Worm (Caenorhabditis elegans): ENCODE data around the gene K09G1.1.
A peak's percentile ranks its signal among the peaks of the same experiment; 100 is the strongest.

The K09G1.1 gene

DNA sequence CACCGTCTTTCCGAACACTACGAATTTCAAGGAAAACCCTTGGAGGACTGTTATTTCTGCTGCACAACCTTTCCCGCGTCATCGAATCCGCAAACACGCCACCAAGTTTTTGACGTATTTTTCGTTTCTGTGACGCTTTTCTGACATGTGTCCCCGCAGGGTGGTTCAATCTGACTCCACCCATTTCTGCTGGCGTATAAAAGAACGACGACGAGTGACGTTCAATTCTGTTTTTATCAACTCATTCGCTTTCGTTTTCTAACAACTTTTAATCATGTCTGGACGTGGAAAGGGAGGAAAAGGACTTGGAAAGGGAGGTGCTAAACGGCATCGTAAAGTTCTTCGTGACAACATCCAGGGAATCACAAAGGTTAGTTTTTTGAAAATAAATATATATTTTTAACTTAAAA lies 36.5 kb upstream of the K09G1.1 start, which contains the start of gene his-37:
his-37 (plus strand) TSS at position 246 of the 410 bp plus-strand sequence.
- TF ChIP-seq nhr-28 (tag; optimal IDR thresholded peaks at IDR 0.05), result peak; percentile 33
- TF ChIP-seq drap-1 (GFP tag; optimal IDR thresholded peaks at IDR 0.05), result peak; percentile 79
- peak; percentile 86 for TF ChIP-seq ceh-39 (tag; optimal IDR thresholded peaks at IDR 0.05)
- TF ChIP-seq lin-32 (GFP tag; optimal IDR thresholded peaks at IDR 0.05), result peak; percentile 8
- no peak for TF ChIP-seq unc-39 (tag; optimal IDR thresholded peaks at IDR 0.05)
- TF ChIP-seq tbx-8 (GFP tag; optimal IDR thresholded peaks at IDR 0.05), result peak; percentile 59
- TF ChIP-seq zip-8 (tag; optimal IDR thresholded peaks at IDR 0.05), result no peak
- peak; percentile 54 for TF ChIP-seq ceh-43 (GFP tag; optimal IDR thresholded peaks at IDR 0.05)
- TF ChIP-seq lin-13 (tag; optimal IDR thresholded peaks at IDR 0.05), result peak; percentile 96
- peak; percentile 36 for TF ChIP-seq mab-5 (tag; optimal IDR thresholded peaks at IDR 0.05)
- peak; percentile 97 for TF ChIP-seq unc-62 (GFP tag; optimal IDR thresholded peaks at IDR 0.05)
- peak; percentile 97 for TF ChIP-seq mep-1 (tag; optimal IDR thresholded peaks at IDR 0.05)
- peak; percentile 78 for TF ChIP-seq ztf-11 (tag; optimal IDR thresholded peaks at IDR 0.05)
- TF ChIP-seq sem-2 (GFP tag; optimal IDR thresholded peaks at IDR 0.05), result no peak
- TF ChIP-seq nhr-12 (tag; optimal IDR thresholded peaks at IDR 0.05), result no peak
- TF ChIP-seq ces-1 (GFP tag; optimal IDR thresholded peaks at IDR 0.05), result peak; percentile 78
- TF ChIP-seq elt-1 (tag; optimal IDR thresholded peaks at IDR 0.05; ENCODE audit: borderline replicate concordance, insufficient read depth), result no peak
- peak; percentile 54 for TF ChIP-seq elt-3 (tag; optimal IDR thresholded peaks at IDR 0.05)
- peak; percentile 76 for TF ChIP-seq hlh-1 (tag; optimal IDR thresholded peaks at IDR 0.05)
- TF ChIP-seq nhr-237 (tag; optimal IDR thresholded peaks at IDR 0.05), result peak; percentile 96
- TF ChIP-seq pha-4 (tag; optimal IDR thresholded peaks at IDR 0.05), result peak; percentile 95
- no peak for TF ChIP-seq blmp-1 (tag; optimal IDR thresholded peaks at IDR 0.05)
- no peak for TF ChIP-seq bed-3 (GFP tag; optimal IDR thresholded peaks at IDR 0.05)
- TF ChIP-seq unc-120 (tag; optimal IDR thresholded peaks at IDR 0.05; ENCODE audit: poor library complexity, severe bottlenecking), result peak; percentile 85
- peak; percentile 38 for TF ChIP-seq nhr-2 (tag; optimal IDR thresholded peaks at IDR 0.05)
- no peak for TF ChIP-seq snpc-4 (tag; optimal IDR thresholded peaks at IDR 0.05)
- peak; percentile 72 for TF ChIP-seq M03D4.4 (tag; optimal IDR thresholded peaks at IDR 0.05)
- peak; percentile 49 for TF ChIP-seq cnd-1 (tag; optimal IDR thresholded peaks at IDR 0.05)
- peak; percentile 68 for TF ChIP-seq ceh-83 (GFP tag; optimal IDR thresholded peaks at IDR 0.05)
- peak; percentile 76 for TF ChIP-seq sptf-1 (tag; optimal IDR thresholded peaks at IDR 0.05)
- no peak for TF ChIP-seq flh-1 (GFP tag; optimal IDR thresholded peaks at IDR 0.05)
- TF ChIP-seq lsy-2 (tag; optimal IDR thresholded peaks at IDR 0.05), result peak; percentile 86
- TF ChIP-seq ham-2 (GFP tag; optimal IDR thresholded peaks at IDR 0.05), result peak; percentile 29
- peak; percentile 70 for TF ChIP-seq mls-2 (tag; optimal IDR thresholded peaks at IDR 0.05)
- TF ChIP-seq nhr-76 (tag; optimal IDR thresholded peaks at IDR 0.05), result no peak

DNA sequence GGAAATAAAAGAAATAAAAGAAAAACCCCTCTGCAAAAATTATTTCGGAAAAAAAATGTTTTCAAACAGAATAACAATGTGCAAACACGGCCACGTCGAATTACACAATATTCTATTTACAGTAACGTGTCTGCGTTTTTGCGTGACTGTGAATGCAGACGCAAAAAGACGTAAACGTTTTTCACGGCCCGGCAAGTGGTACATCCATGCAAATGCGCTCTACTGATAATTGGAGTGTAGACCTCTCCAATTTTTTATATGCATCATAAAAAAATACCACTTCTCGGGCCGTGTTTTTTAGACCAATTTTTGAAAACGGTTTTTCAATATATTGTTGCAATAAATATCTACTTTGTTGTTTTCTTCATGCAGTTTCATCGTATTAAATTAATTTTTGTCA lies 33.9 kb upstream of the K09G1.1 start, which contains the start of gene nstp-10:
nstp-10 (minus strand) TSS at position 378 of the 400 bp plus-strand sequence.
- TF ChIP-seq lsy-2 (tag; optimal IDR thresholded peaks at IDR 0.05) (peak; percentile 84), zip-8 (tag; optimal IDR thresholded peaks at IDR 0.05) (no peak), ces-1 (GFP tag; optimal IDR thresholded peaks at IDR 0.05) (peak; percentile 28), ztf-11 (tag; optimal IDR thresholded peaks at IDR 0.05) (no peak), nhr-237 (tag; optimal IDR thresholded peaks at IDR 0.05) (peak; percentile 8), lin-13 (tag; optimal IDR thresholded peaks at IDR 0.05) (peak; percentile 47), drap-1 (GFP tag; optimal IDR thresholded peaks at IDR 0.05) (no peak), elt-3 (tag; optimal IDR thresholded peaks at IDR 0.05) (no peak), tbx-8 (GFP tag; optimal IDR thresholded peaks at IDR 0.05) (no peak), snpc-4 (tag; optimal IDR thresholded peaks at IDR 0.05) (no peak), mab-5 (tag; optimal IDR thresholded peaks at IDR 0.05) (no peak), sptf-1 (tag; optimal IDR thresholded peaks at IDR 0.05) (no peak), mep-1 (tag; optimal IDR thresholded peaks at IDR 0.05) (peak; percentile 81)

DNA sequence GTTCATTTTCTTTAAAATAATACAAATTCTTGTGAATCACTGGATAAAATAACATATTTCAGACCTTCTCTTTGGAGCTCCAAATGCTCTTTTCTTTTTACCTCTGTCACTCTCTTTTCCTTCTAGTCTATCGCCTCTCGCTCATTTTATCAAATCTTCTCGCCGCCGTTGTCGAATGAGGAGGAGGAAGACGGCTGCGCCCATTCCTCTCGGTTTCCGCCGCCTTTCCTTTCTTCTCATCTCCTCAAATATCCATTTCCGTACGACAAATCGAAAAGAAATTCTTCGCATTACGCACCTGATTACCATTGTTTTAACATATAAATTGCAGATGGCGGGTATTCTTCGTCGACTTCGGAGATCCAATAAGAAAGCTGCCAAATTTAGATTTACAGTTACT lies 33.0 kb upstream of the K09G1.1 start, which contains the start of gene ehbp-1:
ehbp-1 (plus strand) TSS at position 332 of the 400 bp plus-strand sequence.
- TF ChIP-seq unc-120 (tag; optimal IDR thresholded peaks at IDR 0.05; ENCODE audit: poor library complexity, severe bottlenecking) (peak; percentile 58), zip-8 (tag; optimal IDR thresholded peaks at IDR 0.05) (no peak), ces-1 (GFP tag; optimal IDR thresholded peaks at IDR 0.05) (peak; percentile 78)

DNA sequence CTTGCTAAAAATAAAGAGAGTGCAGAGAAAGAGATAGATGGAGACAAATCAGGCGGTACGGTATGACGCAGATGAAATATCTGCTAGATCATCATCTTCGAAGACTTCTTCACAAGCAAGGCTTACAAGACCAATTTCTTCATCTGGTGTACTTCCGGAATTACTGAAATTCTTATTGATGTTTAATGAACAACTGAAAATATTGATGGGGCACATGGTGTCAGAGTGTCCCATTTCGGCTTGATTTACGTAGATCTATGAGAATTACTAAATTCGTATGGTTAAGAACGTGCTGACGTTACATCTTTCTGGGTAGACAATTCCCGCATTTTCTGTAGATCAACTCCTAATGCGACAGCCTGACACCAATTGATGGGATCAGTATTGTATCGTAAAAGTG lies 26.7 kb upstream of the K09G1.1 start:
- TF ChIP-seq elt-3 (tag; optimal IDR thresholded peaks at IDR 0.05) (no peak), unc-39 (tag; optimal IDR thresholded peaks at IDR 0.05) (no peak), elt-1 (tag; optimal IDR thresholded peaks at IDR 0.05; ENCODE audit: borderline replicate concordance, insufficient read depth) (no peak), ceh-39 (tag; optimal IDR thresholded peaks at IDR 0.05) (no peak), cnd-1 (tag; optimal IDR thresholded peaks at IDR 0.05) (no peak), nhr-76 (tag; optimal IDR thresholded peaks at IDR 0.05) (no peak), hlh-1 (tag; optimal IDR thresholded peaks at IDR 0.05) (no peak)
